Fruit fly (Drosophila melanogaster): Measurements from ENCODE around the gene CG12541.

DNA sequence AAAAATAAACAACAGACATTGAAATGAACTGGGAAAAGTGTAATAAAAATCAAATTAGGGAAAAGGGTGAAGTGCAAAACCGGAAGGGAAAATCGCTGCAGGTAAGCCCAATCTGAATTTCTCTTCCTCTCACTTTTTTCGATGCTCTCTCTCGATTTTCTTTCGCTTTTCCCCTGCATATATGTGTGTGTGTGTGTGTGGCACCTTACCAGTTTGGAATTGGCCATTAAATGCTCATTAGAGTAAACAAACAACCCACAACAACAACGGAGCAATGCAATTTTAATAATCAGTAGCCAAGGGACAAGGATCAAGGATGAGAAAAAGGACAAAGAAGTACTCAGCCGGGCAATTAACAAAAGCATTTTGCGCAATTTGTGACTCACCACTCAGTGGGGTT, 31.0 kb downstream of the CG12541 start:
- TF ChIP-seq CG8159 (tag; optimal IDR thresholded peaks at IDR 0.05) (no peak), CG15710 (tag; optimal IDR thresholded peaks at IDR 0.05) (no peak), EcR (GFP tag; optimal IDR thresholded peaks at IDR 0.05) (no peak), CG32121 (GFP tag; IDR thresholded peaks at IDR 0.05) (no peak), CG8301 (tag; optimal IDR thresholded peaks at IDR 0.05) (no peak), Pif1A (GFP tag; optimal IDR thresholded peaks at IDR 0.05) (no peak), CG10348 (GFP tag; IDR thresholded peaks at IDR 0.05) (no peak), CG14655 (GFP tag; optimal IDR thresholded peaks at IDR 0.05) (no peak), rn (GFP tag; IDR thresholded peaks at IDR 0.05) (no peak), CG13204 (GFP tag; optimal IDR thresholded peaks at IDR 0.05) (no peak), CG4496 (GFP tag; IDR thresholded peaks at IDR 0.05) (no peak)
